Fruit fly (Drosophila melanogaster) whole organism, embryonic: ENCODE measurements around the gene NK7.1.
A peak's percentile ranks its signal among the peaks of the same experiment; 100 is the strongest.

Experiments
- CG10366 ChIP-seq: fragments of 200-800 bp; sonication (Bioruptor generic); IDR thresholded peaks from 2 replicates; pipeline ENCODE4 v1.3.6; 2022; ENCODE audit warnings: missing biosample characterization, missing genetic modification characterization
- CG10462 ChIP-seq: fragments of 200-800 bp; sonication (Bioruptor generic); optimal IDR thresholded peaks from 2 replicates; lab custom pipeline; 2016; ENCODE audit warnings: missing biosample characterization, missing genetic modification characterization
- CG12299 ChIP-seq: fragments of 200-800 bp; sonication (Bioruptor generic); optimal IDR thresholded peaks from 2 replicates; lab custom pipeline; 2018; ENCODE audit warnings: missing biosample characterization, mild to moderate bottlenecking, missing genetic modification characterization
- CG13123 ChIP-seq: fragments of 200-800 bp; sonication (Bioruptor generic); optimal IDR thresholded peaks from 2 replicates; lab custom pipeline; 2016; ENCODE audit warnings: missing biosample characterization, missing genetic modification characterization
- CG13894 ChIP-seq: fragments of 200-800 bp; sonication (Bioruptor generic); optimal IDR thresholded peaks from 3 replicates; lab custom pipeline; 2018; ENCODE audit warnings: missing biosample characterization, mild to moderate bottlenecking, missing genetic modification characterization, moderate library complexity
- CG14050 ChIP-seq: fragments of 200-800 bp; sonication (Bioruptor generic); IDR thresholded peaks from 3 replicates; pipeline ENCODE4 v1.3.6; 2022; ENCODE audit warnings: missing biosample characterization, missing genetic modification characterization
- CG15011 ChIP-seq: fragments of 200-800 bp; sonication (Bioruptor generic); optimal IDR thresholded peaks from 3 replicates; lab custom pipeline; 2018; ENCODE audit warnings: missing biosample characterization, mild to moderate bottlenecking, missing genetic modification characterization
- CG15479 ChIP-seq: fragments of 200-800 bp; sonication (Bioruptor generic); optimal IDR thresholded peaks from 3 replicates; lab custom pipeline; 2019; ENCODE audit warnings: missing biosample characterization, mild to moderate bottlenecking, missing genetic modification characterization, moderate library complexity
- CG3281 ChIP-seq: fragments of 200-800 bp; sonication (Bioruptor generic); optimal IDR thresholded peaks from 3 replicates; lab custom pipeline; 2017; ENCODE audit warnings: missing biosample characterization, mild to moderate bottlenecking, missing genetic modification characterization
- CG3726 ChIP-seq: fragments of 200-800 bp; sonication (Bioruptor generic); IDR thresholded peaks from 3 replicates; pipeline ENCODE4, ENCODE4 v1.3.6; 2022; ENCODE audit warnings: missing biosample characterization, missing genetic modification characterization
- CG6175 ChIP-seq: fragments of 200-800 bp; sonication (Bioruptor generic); IDR thresholded peaks from 3 replicates; pipeline ENCODE4 v1.3.6; 2022; ENCODE audit warnings: missing biosample characterization, missing genetic modification characterization
- CG9437 ChIP-seq: fragments of 200-800 bp; sonication (Bioruptor generic); optimal IDR thresholded peaks from 2 replicates; lab custom pipeline; 2018; ENCODE audit warnings: missing biosample characterization, mild to moderate bottlenecking, missing genetic modification characterization
- CG9797 ChIP-seq: fragments of 200-800 bp; sonication (Bioruptor generic); optimal IDR thresholded peaks from 3 replicates; lab custom pipeline; 2018; ENCODE audit warnings: missing biosample characterization, mild to moderate bottlenecking, missing genetic modification characterization
- Dek ChIP-seq: fragments of 200-800 bp; sonication (Bioruptor generic); optimal IDR thresholded peaks from 3 replicates; lab custom pipeline; 2019; ENCODE audit warnings: missing biosample characterization, mild to moderate bottlenecking, missing genetic modification characterization, moderate library complexity
- Eip74EF ChIP-seq, 2 experiments: fragments of 200-800 bp in 1 of 2; fragments of >200 bp in 1 of 2; sonication (Bioruptor generic) in 1 of 2; optimal IDR thresholded peaks; 2 replicates each; lab custom pipeline; 2017 to 2019; ENCODE audit warnings: missing biosample characterization in 2 of 2, missing genetic modification characterization in 2 of 2, mild to moderate bottlenecking in 1 of 2, moderate library complexity in 1 of 2
- Fer3 ChIP-seq: fragments of 200-800 bp; sonication (Bioruptor generic); optimal IDR thresholded peaks from 2 replicates; lab custom pipeline; 2018; ENCODE audit warnings: missing biosample characterization, mild to moderate bottlenecking, missing genetic modification characterization, moderate library complexity
- Gsc ChIP-seq: fragments of 200-800 bp; sonication (Bioruptor generic); IDR thresholded peaks from 2 replicates; pipeline ENCODE4 v1.3.6; 2022; ENCODE audit warnings: missing biosample characterization, missing genetic modification characterization
- HLH4C ChIP-seq: fragments of 200-800 bp; sonication (Bioruptor generic); IDR thresholded peaks from 3 replicates; pipeline ENCODE4 v1.3.6; 2022; ENCODE audit warnings: missing biosample characterization, missing genetic modification characterization; ENCODE audit not compliant: partially characterized antibody
- Hmx ChIP-seq: fragments of 200-800 bp; sonication (Bioruptor generic); optimal IDR thresholded peaks from 2 replicates; lab custom pipeline; 2016; ENCODE audit warnings: missing biosample characterization, missing genetic modification characterization
- Hr51 ChIP-seq, 2 experiments: fragments of 200-800 bp; sonication (Bioruptor generic); optimal IDR thresholded peaks; 2 replicates in 1 of 2; 3 replicates in 1 of 2; lab custom pipeline; 2016 to 2018; ENCODE audit warnings: missing biosample characterization in 2 of 2, missing genetic modification characterization in 2 of 2, mild to moderate bottlenecking in 1 of 2, moderate library complexity in 1 of 2
- Lim3 ChIP-seq: fragments of 200-800 bp; sonication (Bioruptor generic); IDR thresholded peaks from 2 replicates; pipeline ENCODE4 v1.3.6; 2022; ENCODE audit warnings: missing biosample characterization, missing genetic modification characterization
- Myb ChIP-seq: fragments of 200-800 bp; sonication (Bioruptor generic); optimal IDR thresholded peaks from 2 replicates; lab custom pipeline; 2016; ENCODE audit warnings: missing biosample characterization, missing genetic modification characterization
- Nf-YB ChIP-seq: fragments of 200-800 bp; sonication (Bioruptor generic); optimal IDR thresholded peaks from 3 replicates; lab custom pipeline; 2019; ENCODE audit warnings: missing biosample characterization, mild to moderate bottlenecking, missing genetic modification characterization, moderate library complexity
- Poxn ChIP-seq: fragments of 200-800 bp; sonication (Bioruptor generic); IDR thresholded peaks from 2 replicates; pipeline ENCODE4 v1.3.6; 2022; ENCODE audit warnings: missing biosample characterization, missing genetic modification characterization
- Ravus ChIP-seq: fragments of 200-800 bp; sonication (Bioruptor generic); IDR thresholded peaks from 2 replicates; pipeline ENCODE4 v1.3.6; 2022; ENCODE audit warnings: missing biosample characterization, missing genetic modification characterization
- Sox102F ChIP-seq: fragments of 200-800 bp; sonication (Bioruptor generic); optimal IDR thresholded peaks from 2 replicates; lab custom pipeline; 2018; ENCODE audit warnings: missing biosample characterization, mild to moderate bottlenecking, missing genetic modification characterization, moderate library complexity
- Ssrp ChIP-seq: fragments of 200-800 bp; sonication (Bioruptor generic); optimal IDR thresholded peaks from 2 replicates; lab custom pipeline; 2018; ENCODE audit warnings: missing biosample characterization, mild to moderate bottlenecking, missing genetic modification characterization, moderate library complexity
- YL-1 ChIP-seq: fragments of 200-800 bp; sonication (Bioruptor generic); optimal IDR thresholded peaks from 3 replicates; lab custom pipeline; 2017; ENCODE audit warnings: missing biosample characterization, mild to moderate bottlenecking, missing genetic modification characterization
- al ChIP-seq: fragments of 200-800 bp; sonication (Bioruptor generic); IDR thresholded peaks from 2 replicates; pipeline ENCODE4 v1.3.6; 2022; ENCODE audit warnings: missing biosample characterization, missing genetic modification characterization
- bcd ChIP-seq: fragments of 200-800 bp; sonication (Bioruptor generic); optimal IDR thresholded peaks from 2 replicates; lab custom pipeline; 2017; ENCODE audit warnings: missing biosample characterization, mild to moderate bottlenecking, missing genetic modification characterization
- bigmax ChIP-seq: fragments of 200-800 bp; sonication (Bioruptor generic); optimal IDR thresholded peaks from 2 replicates; lab custom pipeline; 2018; ENCODE audit warnings: missing biosample characterization, mild to moderate bottlenecking, missing genetic modification characterization
- dan ChIP-seq: fragments of 200-800 bp; sonication (Bioruptor generic); IDR thresholded peaks from 2 replicates; pipeline ENCODE4 v1.3.6; 2022; ENCODE audit warnings: missing biosample characterization, missing genetic modification characterization
- ewg ChIP-seq: fragments of 200-800 bp; sonication (Bioruptor generic); optimal IDR thresholded peaks from 3 replicates; lab custom pipeline; 2017; ENCODE audit warnings: mild to moderate bottlenecking, missing biosample characterization, missing genetic modification reagents, missing genetic modification characterization
- fd64A ChIP-seq: fragments of 200-800 bp; sonication (Bioruptor generic); optimal IDR thresholded peaks from 3 replicates; lab custom pipeline; 2018; ENCODE audit warnings: missing biosample characterization, mild to moderate bottlenecking, missing genetic modification characterization
- gsb-n ChIP-seq: fragments of 200-800 bp; sonication (Bioruptor generic); optimal IDR thresholded peaks from 3 replicates; lab custom pipeline; 2018; ENCODE audit warnings: missing biosample characterization, mild to moderate bottlenecking, missing genetic modification characterization
- h ChIP-seq: fragments of >200 bp; optimal IDR thresholded peaks from 2 replicates; lab custom pipeline; 2017
- ham ChIP-seq: fragments of 200-800 bp; sonication (Bioruptor generic); IDR thresholded peaks from 2 replicates; pipeline ENCODE4 v1.3.6; 2022; ENCODE audit warnings: missing biosample characterization, missing genetic modification characterization
- knrl ChIP-seq: fragments of 200-800 bp; sonication (Bioruptor generic); IDR thresholded peaks from 3 replicates; pipeline ENCODE4 v1.3.6; 2022; ENCODE audit warnings: missing biosample characterization, missing genetic modification characterization; ENCODE audit not compliant: partially characterized antibody
- lmd ChIP-seq: fragments of 200-800 bp; sonication (Bioruptor generic); IDR thresholded peaks from 2 replicates; pipeline ENCODE4 v1.3.6; 2022; ENCODE audit warnings: missing biosample characterization, missing genetic modification characterization
- phol ChIP-seq: fragments of 200-800 bp; sonication (Bioruptor generic); optimal IDR thresholded peaks from 3 replicates; lab custom pipeline; 2018; ENCODE audit warnings: missing biosample characterization, mild to moderate bottlenecking, missing genetic modification characterization, moderate library complexity
- pzg ChIP-seq: fragments of 200-800 bp; sonication (Bioruptor generic); optimal IDR thresholded peaks from 3 replicates; lab custom pipeline; 2018; ENCODE audit warnings: missing biosample characterization, mild to moderate bottlenecking, missing genetic modification characterization, moderate library complexity
- rib ChIP-seq: fragments of 200-800 bp; sonication (Bioruptor generic); IDR thresholded peaks from 2 replicates; pipeline ENCODE4 v1.3.6; 2022; ENCODE audit warnings: missing biosample characterization, missing genetic modification characterization
- sisA ChIP-seq: fragments of 200-800 bp; sonication (Bioruptor generic); IDR thresholded peaks from 2 replicates; pipeline ENCODE4 v1.3.6; 2022; ENCODE audit warnings: missing biosample characterization, missing genetic modification characterization
- slbo ChIP-seq: fragments of 200-800 bp; sonication (Bioruptor generic); IDR thresholded peaks from 2 replicates; pipeline ENCODE4 v1.3.6; 2022; ENCODE audit warnings: missing biosample characterization, missing genetic modification characterization
- sr ChIP-seq: fragments of 200-800 bp; sonication (Bioruptor generic); IDR thresholded peaks from 3 replicates; pipeline ENCODE4 v1.3.6; 2022; ENCODE audit warnings: missing biosample characterization, missing genetic modification characterization
- tin ChIP-seq: fragments of 200-800 bp; sonication (Bioruptor generic); optimal IDR thresholded peaks from 3 replicates; lab custom pipeline; 2016; ENCODE audit warnings: missing biosample characterization, missing genetic modification characterization
- ttk ChIP-seq: fragments of 200-800 bp; sonication (Bioruptor generic); IDR thresholded peaks from 2 replicates; pipeline ENCODE4 v2.1.2; 2022; ENCODE audit warnings: missing biosample characterization, missing genetic modification characterization
- tup ChIP-seq: fragments of 200-800 bp; sonication (Bioruptor generic); optimal IDR thresholded peaks from 2 replicates; lab custom pipeline; 2016; ENCODE audit warnings: missing biosample characterization, mild to moderate bottlenecking, missing genetic modification characterization, moderate library complexity
- zf30C ChIP-seq: fragments of 200-800 bp; sonication (Bioruptor generic); optimal IDR thresholded peaks from 3 replicates; lab custom pipeline; 2018; ENCODE audit warnings: missing biosample characterization, mild to moderate bottlenecking, missing genetic modification characterization

NK7.1 gene

DNA sequence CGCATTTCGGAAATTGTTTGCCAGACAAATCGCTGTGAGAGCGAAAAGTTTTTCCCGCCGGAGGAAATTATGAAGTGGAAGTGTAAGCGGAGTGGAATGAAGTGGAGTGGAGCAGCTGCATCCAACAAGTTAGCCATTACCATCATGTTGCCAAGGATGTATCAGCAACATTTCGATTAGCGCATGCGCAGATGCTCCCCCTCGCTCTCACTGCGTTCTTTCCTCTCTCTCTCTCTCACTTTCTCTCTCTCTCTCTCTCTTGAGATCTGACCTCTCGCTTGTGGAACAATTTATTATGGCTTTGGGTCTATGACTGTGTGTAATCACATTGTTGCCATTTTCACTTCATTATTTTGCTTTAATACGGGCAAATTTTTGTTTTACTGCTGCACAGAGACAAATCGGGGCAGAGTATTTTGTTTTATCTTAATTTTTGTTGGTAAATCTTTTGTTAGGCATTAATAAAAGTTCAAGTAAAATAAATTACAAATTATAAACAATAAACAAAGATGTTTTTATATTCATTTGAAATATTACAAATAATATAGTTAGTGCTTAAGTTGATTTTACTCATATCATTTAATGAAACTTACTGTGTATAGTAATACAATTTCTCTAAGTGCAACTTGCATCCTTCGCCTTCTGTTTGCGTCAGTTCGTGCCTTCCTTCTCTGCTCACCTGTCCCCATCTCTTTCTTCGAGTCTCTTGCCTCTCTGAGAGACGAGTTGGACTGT, 9.7 kb upstream of the NK7.1 start (continued):
- TF ChIP-seq Nf-YB (GFP tag; lab: Kevin White, UChicago), result peak; percentile 61
- TF ChIP-seq CG6175 (GFP tag; lab: Robert Waterston, UW), result no peak
- TF ChIP-seq Hmx, result no peak
- TF ChIP-seq Hr51 (GFP tag; optimal IDR thresholded peaks at IDR 0.05; lab: Kevin White, UChicago), result peak in 1 of 2 experiments; percentile 90
- TF ChIP-seq Gsc (GFP tag; lab: Robert Waterston, UW), result no peak
- TF ChIP-seq Fer3 (tag; lab: Kevin White, UChicago), result peak; percentile 79
- peak; percentile 66 for TF ChIP-seq lmd (GFP tag; lab: Robert Waterston, UW)
- TF ChIP-seq slbo (GFP tag; lab: Robert Waterston, UW), result peak; percentile 73
- peak in 1 of 2 experiments; percentile 81 for TF ChIP-seq Eip74EF (GFP tag; optimal IDR thresholded peaks at IDR 0.05; lab: Kevin White, UChicago)
- TF ChIP-seq HLH4C (GFP tag; lab: Robert Waterston, UW), result no peak
- no peak for TF ChIP-seq Poxn (GFP tag; lab: Robert Waterston, UW)
- TF ChIP-seq fd64A (GFP tag; lab: Kevin White, UChicago), result no peak
- TF ChIP-seq knrl, result no peak
- TF ChIP-seq Dek (tag; lab: Kevin White, UChicago), result peak; percentile 84
- TF ChIP-seq CG14050 (GFP tag; lab: Robert Waterston, UW), result peak; percentile 21; the same call in 1 of the 3 replicates
- TF ChIP-seq CG9437, result peak; percentile 74
- peak; percentile 80 for TF ChIP-seq CG15011
- TF ChIP-seq Sox102F (GFP tag; lab: Kevin White, UChicago), result peak; percentile 82
- no peak for TF ChIP-seq pzg
- TF ChIP-seq phol (tag; lab: Kevin White, UChicago), result peak; percentile 87
- peak; percentile 81 for TF ChIP-seq Ssrp (tag; lab: Kevin White, UChicago)
- peak; percentile 63 for TF ChIP-seq CG10366 (GFP tag; lab: Robert Waterston, UW)
- peak; percentile 79 for TF ChIP-seq ewg (GFP tag; lab: Kevin White, UChicago)
- TF ChIP-seq YL-1 (GFP tag; lab: Kevin White, UChicago), result no peak
- peak; percentile 56 for TF ChIP-seq CG13894 (tag; lab: Kevin White, UChicago)
- TF ChIP-seq rib, result no peak
- TF ChIP-seq CG12299 (tag; lab: Kevin White, UChicago), result peak; percentile 67
- no peak for TF ChIP-seq h (lab: Kevin White, UChicago)
- no peak for TF ChIP-seq ham (GFP tag; lab: Robert Waterston, UW)
- peak; percentile 86 for TF ChIP-seq CG3281 (GFP tag; lab: Kevin White, UChicago)
- TF ChIP-seq dan (GFP tag; lab: Robert Waterston, UW), result no peak
- peak; percentile 19; the same call in 1 of the 2 replicates for TF ChIP-seq ttk (GFP tag; lab: Robert Waterston, UW)
- TF ChIP-seq Myb (GFP tag; lab: Kevin White, UChicago), result no peak
- peak; percentile 84 for TF ChIP-seq gsb-n (tag; lab: Kevin White, UChicago)
- no peak for TF ChIP-seq sr (GFP tag; lab: Robert Waterston, UW)
- no peak for TF ChIP-seq tup (GFP tag; lab: Kevin White, UChicago)
- TF ChIP-seq CG9797 (GFP tag; lab: Kevin White, UChicago), result no peak
- TF ChIP-seq bigmax (GFP tag; lab: Kevin White, UChicago), result no peak
- peak; percentile 38 for TF ChIP-seq CG15479 (GFP tag; lab: Kevin White, UChicago)
- no peak for TF ChIP-seq Lim3 (GFP tag; lab: Robert Waterston, UW)
- no peak for TF ChIP-seq al (GFP tag; lab: Robert Waterston, UW)
- TF ChIP-seq sisA (GFP tag; lab: Robert Waterston, UW), result peak; percentile 44; the same call in 1 of the 2 replicates
- TF ChIP-seq CG13123 (GFP tag; lab: Kevin White, UChicago), result peak; percentile 56
- TF ChIP-seq bcd (GFP tag; lab: Kevin White, UChicago), result peak; percentile 82
- peak; percentile 56 for TF ChIP-seq zf30C (GFP tag; lab: Kevin White, UChicago)
- TF ChIP-seq CG3726 (GFP tag; lab: Robert Waterston, UW), result no peak
- TF ChIP-seq CG10462, result peak; percentile 41
- TF ChIP-seq Ravus (GFP tag; lab: Robert Waterston, UW), result no peak
- TF ChIP-seq tin, result peak; percentile 73
